Fruit fly (Drosophila melanogaster) whole organism, pupa: Measurements from ENCODE around the gene emc.
A peak's percentile ranks its signal among the peaks of the same experiment; 100 is the strongest.

ENCODE experiments used
- CG13204 ChIP-seq: fragments of 200-800 bp; sonication (Bioruptor generic); optimal IDR thresholded peaks from 2 replicates; lab custom pipeline; 2018; ENCODE audit warnings: missing biosample characterization, mild to moderate bottlenecking, missing genetic modification characterization, moderate library complexity
- CG15710 ChIP-seq: fragments of 200-800 bp; sonication (Bioruptor generic); optimal IDR thresholded peaks from 2 replicates; lab custom pipeline; 2018; ENCODE audit warnings: missing biosample characterization, mild to moderate bottlenecking, missing genetic modification characterization, moderate library complexity
- CG17806 ChIP-seq: fragments of 200-800 bp; sonication (Bioruptor generic); optimal IDR thresholded peaks from 2 replicates; lab custom pipeline; 2018; ENCODE audit warnings: missing biosample characterization, mild to moderate bottlenecking, missing genetic modification characterization, moderate library complexity
- CG32121 ChIP-seq: fragments of 200-800 bp; sonication (Bioruptor generic); IDR thresholded peaks from 2 replicates; pipeline ENCODE4 v1.3.6; 2022; ENCODE audit warnings: missing biosample characterization, missing genetic modification characterization
- CG8301 ChIP-seq: fragments of 200-800 bp; sonication (Bioruptor generic); optimal IDR thresholded peaks from 2 replicates; lab custom pipeline; 2018; ENCODE audit warnings: missing biosample characterization, mild to moderate bottlenecking, missing genetic modification characterization
- D1 ChIP-seq: fragments of 200-800 bp; sonication (Bioruptor generic); optimal IDR thresholded peaks from 2 replicates; lab custom pipeline; 2018; ENCODE audit warnings: missing biosample characterization, mild to moderate bottlenecking, missing genetic modification characterization, moderate library complexity
- EcR ChIP-seq: fragments of 200-800 bp; sonication (Bioruptor generic); optimal IDR thresholded peaks from 3 replicates; lab custom pipeline; 2019; ENCODE audit warnings: missing biosample characterization, missing genetic modification characterization, mild to moderate bottlenecking, moderate library complexity, missing genetic modification reagents
- Ets98B ChIP-seq: fragments of 200-800 bp; sonication (Bioruptor generic); IDR thresholded peaks from 2 replicates; pipeline ENCODE4 v1.3.6; 2022; ENCODE audit warnings: missing biosample characterization, missing genetic modification characterization
- Snoo ChIP-seq: fragments of 200-800 bp; sonication (Bioruptor generic); optimal IDR thresholded peaks from 3 replicates; lab custom pipeline; 2017; ENCODE audit warnings: missing biosample characterization, mild to moderate bottlenecking, missing genetic modification characterization, inconsistent platforms
- fd96Ca ChIP-seq: fragments of 200-800 bp; sonication (Bioruptor generic); IDR thresholded peaks from 3 replicates; pipeline ENCODE4 v1.3.6; 2022; ENCODE audit warnings: missing biosample characterization, missing genetic modification characterization
- gl ChIP-seq: fragments of 200-800 bp; sonication (Bioruptor generic); optimal IDR thresholded peaks from 2 replicates; lab custom pipeline; 2018; ENCODE audit warnings: missing biosample characterization, mild to moderate bottlenecking, missing genetic modification characterization
- rn ChIP-seq: fragments of 200-800 bp; sonication (Bioruptor generic); IDR thresholded peaks from 2 replicates; pipeline ENCODE4 v1.3.6; 2022; ENCODE audit warnings: missing biosample characterization, missing genetic modification characterization

DNA sequence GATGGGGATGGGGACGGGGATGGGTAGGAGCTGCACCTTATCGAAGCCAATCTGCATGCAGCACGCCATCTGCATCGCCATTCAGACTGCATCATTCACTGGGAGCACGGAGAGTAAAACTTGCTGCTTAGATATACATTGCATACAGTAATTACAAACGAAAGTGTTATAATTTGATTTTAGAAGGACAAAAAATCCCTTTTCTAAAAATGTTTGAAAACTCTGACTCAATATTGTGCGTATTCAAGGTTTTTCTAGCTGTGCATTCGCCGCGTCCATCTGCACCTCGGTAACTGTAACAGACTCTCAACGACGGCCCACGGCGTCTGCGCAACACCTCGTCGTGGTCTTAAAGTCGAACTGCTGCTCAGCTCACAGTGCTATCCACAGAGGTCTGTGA lies 38.4 kb downstream of the emc start:
- TF ChIP-seq CG17806 (tag; lab: Kevin White, UChicago) (peak; percentile 28), gl (tag; lab: Kevin White, UChicago) (no peak), Snoo (no peak), fd96Ca (GFP tag; lab: Robert Waterston, UW) (peak; percentile 93), CG15710 (tag; lab: Kevin White, UChicago) (no peak), EcR (no peak), rn (GFP tag; lab: Robert Waterston, UW) (peak; percentile 80), CG13204 (GFP tag; lab: Kevin White, UChicago) (no peak), Ets98B (GFP tag; lab: Robert Waterston, UW) (peak; percentile 95), CG32121 (GFP tag; lab: Robert Waterston, UW) (peak; percentile 92), D1 (tag; lab: Kevin White, UChicago) (no peak), CG8301 (tag; lab: Kevin White, UChicago) (peak; percentile 94)
